Fruit fly (Drosophila melanogaster): ENCODE results near the gene obst-H.

obst-H gene

dm6 chr3L:15508233-15508632 lies 20.8 kb downstream of the obst-H start, which contains the start of gene CG7841 (continued):
- TF ChIP-seq onecut (GFP tag; IDR thresholded peaks at IDR 0.05) = peak; percentile 96
- no peak for TF ChIP-seq chinmo (GFP tag; IDR thresholded peaks at IDR 0.05; ENCODE audit: partially characterized antibody)
- TF ChIP-seq Hmr (GFP tag; optimal IDR thresholded peaks at IDR 0.05) = peak; percentile 99
- TF ChIP-seq seq (GFP tag; IDR thresholded peaks at IDR 0.05) = peak; percentile 97
- TF ChIP-seq CG6683 (GFP tag; optimal IDR thresholded peaks at IDR 0.05) = peak; percentile 97
- peak; percentile 96 for TF ChIP-seq CG11398 (GFP tag; optimal IDR thresholded peaks at IDR 0.05)
- TF ChIP-seq BtbVII (GFP tag; optimal IDR thresholded peaks at IDR 0.05) = peak; percentile 99
- TF ChIP-seq CG14860 (GFP tag; IDR thresholded peaks at IDR 0.05; ENCODE audit: partially characterized antibody) = no peak
- no peak; the same call in 2 of the 3 replicates for TF ChIP-seq CG3726 (GFP tag; IDR thresholded peaks at IDR 0.05)
- TF ChIP-seq Dll (GFP tag; IDR thresholded peaks at IDR 0.05; ENCODE audit: partially characterized antibody) = 0 out of 4 replicates have a peak, but pooled peaks have one; percentile 24
- peak; percentile 95 for TF ChIP-seq tgo (GFP tag; IDR thresholded peaks at IDR 0.05)
- TF ChIP-seq CG2678 (tag; optimal IDR thresholded peaks at IDR 0.05) = peak; percentile 99
- peak; percentile 98 for TF ChIP-seq CG33557 (GFP tag; optimal IDR thresholded peaks at IDR 0.05)
- TF ChIP-seq CG17802 (tag; optimal IDR thresholded peaks at IDR 0.05) = peak; percentile 85
- TF ChIP-seq abd-A (tag; optimal IDR thresholded peaks at IDR 0.05) = peak; percentile 95
- TF ChIP-seq dmrt11E (tag; optimal IDR thresholded peaks at IDR 0.05) = peak; percentile 99
- TF ChIP-seq CG6765 (GFP tag; optimal IDR thresholded peaks at IDR 0.05) = peak; percentile 98
- peak; percentile 98 for TF ChIP-seq corto (GFP tag; optimal IDR thresholded peaks at IDR 0.05)
- peak; percentile 95 for TF ChIP-seq CG5245 (GFP tag; optimal IDR thresholded peaks at IDR 0.05)
- TF ChIP-seq CG18764 (GFP tag; optimal IDR thresholded peaks at IDR 0.05) = peak; percentile 94
- TF ChIP-seq Scr (GFP tag; IDR thresholded peaks at IDR 0.05; ENCODE audit: partially characterized antibody) = no peak
- TF ChIP-seq Sox102F (GFP tag; optimal IDR thresholded peaks at IDR 0.05) = peak; percentile 97
- peak; percentile 96 for TF ChIP-seq Fer2 (tag; optimal IDR thresholded peaks at IDR 0.05)
- TF ChIP-seq Dek (tag; optimal IDR thresholded peaks at IDR 0.05) = peak; percentile 97
- peak; percentile 97 for TF ChIP-seq sens-2 (GFP tag; IDR thresholded peaks at IDR 0.05)
- peak; percentile 91 for TF ChIP-seq HmgD (GFP tag; optimal IDR thresholded peaks at IDR 0.05)
- peak; percentile 98 for TF ChIP-seq scrt (GFP tag; optimal IDR thresholded peaks at IDR 0.05)
- TF ChIP-seq CG10209 (GFP tag; optimal IDR thresholded peaks at IDR 0.05) = peak; percentile 97
- peak; percentile 83; the same call in 1 of the 2 replicates for TF ChIP-seq CG17612 (GFP tag; IDR thresholded peaks at IDR 0.05)
- TF ChIP-seq CG9727 (GFP tag; optimal IDR thresholded peaks at IDR 0.05) = peak; percentile 99
- no peak; the same call in 1 of the 3 replicates for TF ChIP-seq CG6175 (GFP tag; IDR thresholded peaks at IDR 0.05)
- TF ChIP-seq gsb-n (tag; optimal IDR thresholded peaks at IDR 0.05) = peak; percentile 98
- peak; percentile 97 for TF ChIP-seq run (tag; optimal IDR thresholded peaks at IDR 0.05)
- no peak for TF ChIP-seq pita (GFP tag; optimal IDR thresholded peaks at IDR 0.05)
- TF ChIP-seq CG4854 (GFP tag; optimal IDR thresholded peaks at IDR 0.05) = peak; percentile 97
- TF ChIP-seq ci (GFP tag; IDR thresholded peaks at IDR 0.05) = peak; percentile 99
- TF ChIP-seq CG32532 (GFP tag; IDR thresholded peaks at IDR 0.05) = peak; percentile 97
- peak; percentile 96 for TF ChIP-seq CG16863 (GFP tag; optimal IDR thresholded peaks at IDR 0.05)
- no peak for TF ChIP-seq amos (GFP tag; IDR thresholded peaks at IDR 0.05; ENCODE audit: partially characterized antibody)
- TF ChIP-seq CG7987 (GFP tag; optimal IDR thresholded peaks at IDR 0.05) = peak; percentile 97
- TF ChIP-seq CkIIα-i1 (GFP tag; IDR thresholded peaks at IDR 0.05) = no peak
- TF ChIP-seq Bteb2 (GFP tag; optimal IDR thresholded peaks at IDR 0.05) = peak; percentile 97
- TF ChIP-seq CG11093 (GFP tag; IDR thresholded peaks at IDR 0.05) = peak; percentile 79; the same call in 2 of the 3 replicates
- TF ChIP-seq nau (GFP tag; optimal IDR thresholded peaks at IDR 0.05) = peak; percentile 96
- peak; percentile 98 for TF ChIP-seq HHEX (GFP tag; optimal IDR thresholded peaks at IDR 0.05)
- peak; percentile 98 for TF ChIP-seq Side (GFP tag; optimal IDR thresholded peaks at IDR 0.05)
- TF ChIP-seq CG7357 (GFP tag; IDR thresholded peaks at IDR 0.05) = peak; percentile 83
- peak; percentile 99 for TF ChIP-seq CG2202 (tag; optimal IDR thresholded peaks at IDR 0.05)
- TF ChIP-seq usp (GFP tag; optimal IDR thresholded peaks at IDR 0.05) = no peak
- TF ChIP-seq ac (GFP tag; optimal IDR thresholded peaks at IDR 0.05) = peak; percentile 95

Measured in whole organism, embryonic.